Fruit fly (Drosophila melanogaster) Kc167 (cell line): ENCODE data around the gene Tim17a2.

ENCODE experiments used
- Myc ChIP-seq: fragments of >200 bp; optimal IDR thresholded peaks from 2 replicates; lab custom pipeline; 2017; ENCODE audit warnings: missing external identifiers
- insv ChIP-seq: fragments of >200 bp; optimal IDR thresholded peaks from 3 replicates; lab custom pipeline; 2018; ENCODE audit warnings: missing external identifiers
- ttk ChIP-seq: sonication (Bioruptor generic); optimal IDR thresholded peaks from 2 replicates; lab custom pipeline; 2017; ENCODE audit warnings: missing external identifiers

dm6 chr3R:5212759-5213053 lies 49.8 kb downstream of the Tim17a2 start:
- no peak for TF ChIP-seq insv (lab: Kevin White, UChicago)
- TF ChIP-seq ttk (lab: Kevin White, UChicago), result no peak
- TF ChIP-seq Myc (lab: Kevin White, UChicago), result no peak
